Worm (Caenorhabditis elegans): Measurements from ENCODE around the gene kbp-3.

kbp-3 gene

DNA sequence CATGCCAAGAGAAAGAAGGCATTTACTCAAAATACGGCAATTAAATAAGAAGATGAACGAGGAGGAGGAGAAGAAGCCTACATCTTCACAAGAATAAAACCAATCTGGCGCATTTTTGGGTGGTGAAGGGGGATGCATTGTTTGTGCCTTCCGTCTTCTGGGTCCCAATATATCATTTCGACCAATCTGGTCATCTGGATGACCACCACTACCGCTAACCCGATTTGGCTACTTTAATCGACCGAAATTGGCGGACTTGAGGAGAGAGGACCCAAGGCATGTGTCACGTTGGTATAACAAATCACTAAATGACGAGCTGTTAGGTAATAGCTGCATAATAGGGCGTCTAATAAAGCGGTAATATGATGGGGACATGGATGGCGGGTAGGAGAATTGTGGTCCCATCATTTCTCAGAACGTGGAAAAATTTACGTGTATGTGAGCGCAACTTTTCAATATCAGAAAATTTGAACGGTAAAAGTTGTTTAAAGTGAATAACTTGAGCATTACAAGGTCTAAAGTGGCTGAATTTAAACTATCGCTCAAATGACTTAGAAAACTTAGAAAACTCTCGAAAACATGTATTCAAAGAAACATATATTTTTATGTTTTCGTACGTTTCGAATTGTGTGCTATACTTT, 44.0 kb upstream of the kbp-3 start:
- TF ChIP-seq unc-62 (GFP tag; optimal IDR thresholded peaks at IDR 0.05 in 1 of 2) (peak in 1 of 2 experiments; percentile 91), unc-62 (tag; optimal IDR thresholded peaks at IDR 0.05) (no peak), aly-2 (tag; optimal IDR thresholded peaks at IDR 0.05) (no peak)

- TF ChIP-seq lin-39 (tag; optimal IDR thresholded peaks at IDR 0.05) = no peak
- no peak for TF ChIP-seq daf-8 (GFP tag; IDR thresholded peaks at IDR 0.05)
- TF ChIP-seq madf-9 (GFP tag; conservative IDR thresholded peaks at IDR 0.05) = no peak
- TF ChIP-seq set-16 (GFP tag; IDR thresholded peaks at IDR 0.05) = no peak
- no peak for TF ChIP-seq dmd-8 (GFP tag; IDR thresholded peaks at IDR 0.05)
- TF ChIP-seq Y105C5A.15 (GFP tag; IDR thresholded peaks at IDR 0.05) = no peak
- no peak for TF ChIP-seq snpc-4 (tag; optimal IDR thresholded peaks at IDR 0.05)
- TF ChIP-seq madf-5 (GFP tag; IDR thresholded peaks at IDR 0.05) = no peak
- no peak for TF ChIP-seq ceh-82 (tag; optimal IDR thresholded peaks at IDR 0.05)
- TF ChIP-seq unc-130 (GFP tag; optimal IDR thresholded peaks at IDR 0.05) = no peak
- TF ChIP-seq mxl-2 (GFP tag; conservative IDR thresholded peaks at IDR 0.05) = no peak
- no peak for TF ChIP-seq gei-8 (GFP tag; optimal IDR thresholded peaks at IDR 0.05)
Measured at ce11 chrII:14432100-14432499, 42.2 kb upstream of the kbp-3 start.

- TF ChIP-seq nhr-237 (tag; optimal IDR thresholded peaks at IDR 0.05) = no peak
- TF ChIP-seq zfp-3 (GFP tag; conservative IDR thresholded peaks at IDR 0.05) = no peak
- no peak for TF ChIP-seq nhr-6 (tag; optimal IDR thresholded peaks at IDR 0.05)
- no peak for TF ChIP-seq nhr-76 (tag; optimal IDR thresholded peaks at IDR 0.05)
- no peak for TF ChIP-seq unc-130 (GFP tag; optimal IDR thresholded peaks at IDR 0.05)
- TF ChIP-seq daf-16 (GFP tag; optimal IDR thresholded peaks at IDR 0.05) = no peak
- TF ChIP-seq daf-16 (tag; optimal IDR thresholded peaks at IDR 0.05) = no peak
- TF ChIP-seq F26F4.8 (GFP tag; conservative IDR thresholded peaks at IDR 0.05) = no peak
- no peak for TF ChIP-seq daf-12 (tag; optimal IDR thresholded peaks at IDR 0.05)
- no peak for TF ChIP-seq madf-9 (GFP tag; conservative IDR thresholded peaks at IDR 0.05)
- no peak for TF ChIP-seq hlh-30 (tag; optimal IDR thresholded peaks at IDR 0.05; ENCODE audit: insufficient read depth)
- TF ChIP-seq zip-2 (tag; optimal IDR thresholded peaks at IDR 0.05) = no peak
- TF ChIP-seq ceh-28 (tag; optimal IDR thresholded peaks at IDR 0.05) = no peak
- TF ChIP-seq madf-5 (GFP tag; IDR thresholded peaks at IDR 0.05) = no peak
- TF ChIP-seq zag-1 (tag; optimal IDR thresholded peaks at IDR 0.05) = no peak
- no peak for TF ChIP-seq sdz-12 (GFP tag; optimal IDR thresholded peaks at IDR 0.05)
- no peak for TF ChIP-seq nhr-25 (tag; optimal IDR thresholded peaks at IDR 0.05; ENCODE audit: borderline replicate concordance, insufficient read depth)
- no peak for TF ChIP-seq tra-1 (GFP tag; IDR thresholded peaks at IDR 0.05)
- no peak for TF ChIP-seq hlh-11 (tag; optimal IDR thresholded peaks at IDR 0.05)
Measured at ce11 chrII:14428834-14429233, 39.0 kb upstream of the kbp-3 start.

DNA sequence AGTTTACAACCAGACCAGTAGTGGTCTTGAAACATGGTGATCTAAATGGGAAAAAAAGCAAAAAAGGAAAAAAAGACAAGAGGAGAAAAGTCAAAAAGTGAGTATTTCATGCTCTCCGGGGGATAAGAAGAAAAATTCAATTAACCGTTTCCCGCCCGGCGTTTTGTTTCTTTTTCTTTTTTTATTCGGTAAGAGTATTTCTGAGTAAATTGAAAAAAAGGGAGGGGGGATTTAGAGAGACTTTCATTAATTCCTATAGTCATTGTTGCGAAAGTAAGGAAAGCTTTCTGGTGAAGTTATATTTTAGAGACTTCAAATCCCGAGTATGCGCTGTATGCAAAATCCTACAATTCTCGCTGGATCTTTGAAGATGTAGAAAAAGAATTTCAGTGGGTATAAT, 37.8 kb upstream of the kbp-3 start:
- no peak for TF ChIP-seq zip-11 (GFP tag; IDR thresholded peaks at IDR 0.05)
- TF ChIP-seq aha-1 (tag) = peak; percentile 36
- TF ChIP-seq egl-43 (GFP tag; IDR thresholded peaks at IDR 0.05) = no peak
- no peak for TF ChIP-seq ceh-62 (tag; optimal IDR thresholded peaks at IDR 0.05)
- no peak for TF ChIP-seq tag-97 (GFP tag; IDR thresholded peaks at IDR 0.05)
- TF ChIP-seq F37D6.2 (tag; optimal IDR thresholded peaks at IDR 0.05) = no peak
- no peak for TF ChIP-seq zfp-2 (tag; optimal IDR thresholded peaks at IDR 0.05)
- no peak for TF ChIP-seq cey-2 (tag; optimal IDR thresholded peaks at IDR 0.05; ENCODE audit: borderline replicate concordance, insufficient read depth)

Measured in whole organism, L4 larva.